Worm (Caenorhabditis elegans) whole organism, L1 larva: Measurements from ENCODE around the gene C16A11.5.

Experiments
- C34B4.2 ChIP-seq: sonication (generic microtip); optimal IDR thresholded peaks from 2 replicates; lab custom pipeline; 2017; ENCODE audit warnings: mild to moderate bottlenecking, missing genetic modification characterization, missing compliant biosample characterization
- F16B12.6 ChIP-seq: fragments of 150-350 bp; optimal IDR thresholded peaks from 2 replicates; lab custom pipeline; 2014; ENCODE audit warnings: missing biosample characterization, missing genetic modification characterization
- Y116A8C.19 ChIP-seq: sonication (generic microtip); optimal IDR thresholded peaks from 2 replicates; lab custom pipeline; 2016; ENCODE audit warnings: missing compliant biosample characterization, missing genetic modification characterization, borderline replicate concordance
- aly-2 ChIP-seq: fragments of 150-350 bp; optimal IDR thresholded peaks from 2 replicates; lab custom pipeline; 2014; ENCODE audit warnings: missing biosample characterization, missing genetic modification characterization
- blmp-1 ChIP-seq: fragments of 150-350 bp; optimal IDR thresholded peaks from 2 replicates; lab custom pipeline; 2014; ENCODE audit warnings: missing biosample characterization, missing genetic modification characterization
- ceh-63 ChIP-seq: fragments of 200-800 bp; sonication (Bioruptor generic); optimal IDR thresholded peaks from 2 replicates; lab custom pipeline; 2018; ENCODE audit warnings: mild to moderate bottlenecking, missing genetic modification characterization, missing compliant biosample characterization
- ceh-82 ChIP-seq, 3 experiments: fragments of 150-350 bp in 1 of 3; sonication (generic microtip) in 2 of 3; optimal IDR thresholded peaks; 2 replicates each; lab custom pipeline; 2014 to 2017; ENCODE audit warnings: missing biosample characterization in 3 of 3, missing genetic modification characterization in 3 of 3
- ceh-90 ChIP-seq: sonication (generic microtip); optimal IDR thresholded peaks from 2 replicates; lab custom pipeline; 2016; ENCODE audit warnings: missing genetic modification characterization, missing compliant biosample characterization
- dpl-1 ChIP-seq, 3 experiments: fragments of 150-350 bp in 2 of 3; sonication (generic microtip) in 1 of 3; optimal IDR thresholded peaks; 2 replicates each; lab custom pipeline; 2014 to 2017; ENCODE audit warnings: missing biosample characterization in 3 of 3, missing genetic modification characterization in 3 of 3, missing genetic modification reagents in 3 of 3
- efl-1 ChIP-seq, 4 experiments: fragments of 150-350 bp; optimal IDR thresholded peaks in 3 of 4; peaks in 1 of 4; 1 replicate in 1 of 4; 2 replicates in 3 of 4; lab custom pipeline; 2014; ENCODE audit warnings: missing biosample characterization in 2 of 4, missing genetic modification characterization in 2 of 4, missing genetic modification reagents in 2 of 4
- efl-3 ChIP-seq: fragments of 200-800 bp; sonication (Bioruptor generic); optimal IDR thresholded peaks from 2 replicates; lab custom pipeline; 2018; ENCODE audit warnings: mild to moderate bottlenecking, missing genetic modification characterization, missing compliant biosample characterization
- egl-13 ChIP-seq: sonication (generic microtip); optimal IDR thresholded peaks from 2 replicates; lab custom pipeline; 2016; ENCODE audit warnings: missing genotype, missing genetic modification reagents, missing genetic modification characterization, missing compliant biosample characterization
- egl-27 ChIP-seq, 2 experiments: fragments of 150-350 bp in 1 of 2; sonication (generic microtip); optimal IDR thresholded peaks; 3 replicates each; lab custom pipeline; 2017 to 2018; ENCODE audit warnings: missing biosample characterization in 2 of 2, missing genetic modification characterization in 2 of 2, missing genetic modification reagents in 2 of 2
- elt-2 ChIP-seq: sonication (generic microtip); optimal IDR thresholded peaks from 2 replicates; lab custom pipeline; 2016; ENCODE audit warnings: missing genetic modification characterization, mild to moderate bottlenecking, inconsistent platforms, missing compliant biosample characterization, missing genetic modification reagents
- ets-5 ChIP-seq: fragments of 200-800 bp; sonication (Bioruptor generic); IDR thresholded peaks from 2 replicates; pipeline ENCODE4 v1.3.6; 2022; ENCODE audit warnings: missing genetic modification characterization, missing compliant biosample characterization
- fkh-4 ChIP-seq: sonication (generic microtip); optimal IDR thresholded peaks from 2 replicates; lab custom pipeline; 2016; ENCODE audit warnings: missing compliant biosample characterization, missing genetic modification characterization, borderline replicate concordance
- fos-1 ChIP-seq: fragments of 150-350 bp; optimal IDR thresholded peaks from 2 replicates; lab custom pipeline; 2014; ENCODE audit warnings: missing biosample characterization, missing genetic modification characterization
- grh-1 ChIP-seq: fragments of 200-800 bp; sonication (Bioruptor generic); IDR thresholded peaks from 2 replicates; pipeline ENCODE4 v1.3.6; 2022; ENCODE audit warnings: missing genetic modification reagents, missing genetic modification characterization, missing compliant biosample characterization
- jun-1 ChIP-seq: fragments of 150-350 bp; optimal IDR thresholded peaks from 2 replicates; lab custom pipeline; 2014; ENCODE audit warnings: missing biosample characterization, missing genetic modification reagents, missing genetic modification characterization
- lin-14 ChIP-seq: fragments of 200-800 bp; sonication (Bioruptor generic); optimal IDR thresholded peaks from 2 replicates; lab custom pipeline; 2018; ENCODE audit warnings: mild to moderate bottlenecking, missing genetic modification characterization, moderate library complexity, missing compliant biosample characterization
- lin-39 ChIP-seq: fragments of 150-350 bp; optimal IDR thresholded peaks from 2 replicates; lab custom pipeline; 2014; ENCODE audit warnings: missing biosample characterization, missing genetic modification reagents, missing genetic modification characterization
- lir-3 ChIP-seq: sonication (generic microtip); optimal IDR thresholded peaks from 2 replicates; lab custom pipeline; 2016; ENCODE audit warnings: mild to moderate bottlenecking, missing genetic modification characterization, moderate library complexity, missing compliant biosample characterization; ENCODE audit not compliant: poor library complexity
- lsy-2 ChIP-seq, 2 experiments: fragments of 150-350 bp; optimal IDR thresholded peaks; 2 replicates each; lab custom pipeline; 2014; ENCODE audit warnings: missing biosample characterization in 2 of 2, missing genetic modification characterization in 2 of 2
- mef-2 ChIP-seq: fragments of 150-350 bp; optimal IDR thresholded peaks from 2 replicates; lab custom pipeline; 2014; ENCODE audit warnings: missing biosample characterization, missing genetic modification characterization
- mep-1 ChIP-seq: fragments of 150-350 bp; optimal IDR thresholded peaks from 2 replicates; lab custom pipeline; 2014; ENCODE audit warnings: missing biosample characterization, missing genetic modification characterization
- nhr-11 ChIP-seq: fragments of 150-350 bp; optimal IDR thresholded peaks from 2 replicates; lab custom pipeline; 2014; ENCODE audit warnings: missing biosample characterization, missing genetic modification characterization
- nhr-20 ChIP-seq: sonication (generic microtip); optimal IDR thresholded peaks from 2 replicates; lab custom pipeline; 2016; ENCODE audit warnings: mild to moderate bottlenecking, missing genetic modification characterization, missing compliant biosample characterization
- nhr-47 ChIP-seq: sonication (generic microtip); optimal IDR thresholded peaks from 2 replicates; lab custom pipeline; 2016; ENCODE audit warnings: mild to moderate bottlenecking, missing genetic modification characterization, moderate library complexity, missing compliant biosample characterization
- nhr-84 ChIP-seq: sonication (generic microtip); optimal IDR thresholded peaks from 2 replicates; lab custom pipeline; 2017; ENCODE audit warnings: missing biosample characterization, missing genetic modification characterization
- nhr-90 ChIP-seq: sonication (generic microtip); optimal IDR thresholded peaks from 2 replicates; lab custom pipeline; 2016; ENCODE audit warnings: mild to moderate bottlenecking, missing genetic modification characterization, missing compliant biosample characterization; ENCODE audit not compliant: poor library complexity
- pax-3 ChIP-seq: fragments of 200-800 bp; sonication (Bioruptor generic); optimal IDR thresholded peaks from 2 replicates; lab custom pipeline; 2018; ENCODE audit warnings: mild to moderate bottlenecking, missing genetic modification characterization, moderate library complexity, missing compliant biosample characterization
- skn-1 ChIP-seq: fragments of 150-350 bp; optimal IDR thresholded peaks from 2 replicates; lab custom pipeline; 2014; ENCODE audit warnings: missing biosample characterization, missing genetic modification characterization
- snpc-4 ChIP-seq: fragments of 150-350 bp; optimal IDR thresholded peaks from 2 replicates; lab custom pipeline; 2014; ENCODE audit warnings: missing biosample characterization, missing genetic modification characterization
- snu-23 ChIP-seq: sonication (generic microtip); optimal IDR thresholded peaks from 2 replicates; lab custom pipeline; 2016; ENCODE audit warnings: missing genetic modification characterization, missing compliant biosample characterization
- sup-37 ChIP-seq: fragments of 200-800 bp; sonication (Bioruptor generic); optimal IDR thresholded peaks from 2 replicates; lab custom pipeline; 2018; ENCODE audit warnings: mild to moderate bottlenecking, missing genetic modification characterization, missing compliant biosample characterization
- swsn-7 ChIP-seq: sonication (generic microtip); optimal IDR thresholded peaks from 2 replicates; lab custom pipeline; 2016; ENCODE audit warnings: missing genetic modification characterization, missing compliant biosample characterization
- tbx-2 ChIP-seq: sonication (generic microtip); optimal IDR thresholded peaks from 2 replicates; lab custom pipeline; 2016; ENCODE audit warnings: missing genetic modification characterization, missing compliant biosample characterization
- unc-130 ChIP-seq: fragments of 150-350 bp; optimal IDR thresholded peaks from 2 replicates; lab custom pipeline; 2017; ENCODE audit warnings: missing biosample characterization, missing genetic modification characterization, inconsistent platforms
- unc-98 ChIP-seq: fragments of 200-800 bp; sonication (Bioruptor generic); IDR thresholded peaks from 2 replicates; pipeline ENCODE4 v1.3.6; 2022; ENCODE audit warnings: missing genetic modification characterization, missing compliant biosample characterization
- xbp-1 ChIP-seq: sonication (generic microtip); optimal IDR thresholded peaks from 2 replicates; lab custom pipeline; 2016; ENCODE audit warnings: missing genetic modification characterization, missing compliant biosample characterization
- zag-1 ChIP-seq: fragments of 150-350 bp; optimal IDR thresholded peaks from 2 replicates; lab custom pipeline; 2014; ENCODE audit warnings: missing biosample characterization, missing genetic modification characterization
- ztf-11 ChIP-seq, 2 experiments: sonication (generic microtip); optimal IDR thresholded peaks; 2 replicates each; lab custom pipeline; 2016 to 2017; ENCODE audit warnings: missing genetic modification characterization in 2 of 2, missing biosample characterization in 1 of 2, missing compliant biosample characterization in 1 of 2
- ztf-4 ChIP-seq: fragments of 150-350 bp; optimal IDR thresholded peaks from 2 replicates; lab custom pipeline; 2014; ENCODE audit warnings: missing biosample characterization, missing genetic modification characterization

C16A11.5 gene

ce11 chrII:4229106-4229708 is 6.1 kb downstream of the C16A11.5 start, which contains the start of gene C16A11.3:
TSS of gene C16A11.3 (plus strand) at chrII:4229545.
- TF ChIP-seq F16B12.6 (tag; lab: Kevin White, UChicago) (no peak), C34B4.2 (tag; lab: Kevin White, UChicago) (no peak), nhr-20 (tag; lab: Kevin White, UChicago) (no peak), lir-3 (tag; lab: Kevin White, UChicago) (no peak), ceh-63 (GFP tag; lab: Kevin White, UChicago) (no peak), dpl-1 (GFP tag; optimal IDR thresholded peaks at IDR 0.05; lab: Kevin White, UChicago) (no peak), tbx-2 (tag; lab: Kevin White, UChicago) (no peak), mef-2 (no peak), zag-1 (tag; lab: Kevin White, UChicago) (no peak), unc-130 (tag; lab: Kevin White, UChicago) (no peak), snu-23 (no peak), ceh-82 (tag; optimal IDR thresholded peaks at IDR 0.05; lab: Kevin White, UChicago) (no peak), egl-13 (tag; lab: Kevin White, UChicago) (no peak), jun-1 (no peak)
- TF ChIP-seq, all 84 proteins: peak for 0

ce11 chrII:4230816-4231435 is 7.8 kb downstream of the C16A11.5 start, which contains the start of gene C16A11.10:
TSS of gene C16A11.10 (plus strand) at chrII:4231385.
- TF ChIP-seq xbp-1 (tag; lab: Kevin White, UChicago), result no peak
- no peak for TF ChIP-seq aly-2
- TF ChIP-seq fkh-4 (tag; lab: Kevin White, UChicago), result no peak
- TF ChIP-seq efl-3 (GFP tag; lab: Kevin White, UChicago), result no peak
- TF ChIP-seq sup-37 (GFP tag; lab: Kevin White, UChicago), result no peak
- no peak for TF ChIP-seq egl-27 (tag; optimal IDR thresholded peaks at IDR 0.05; lab: Kevin White, UChicago)
- TF ChIP-seq nhr-11 (tag; lab: Kevin White, UChicago), result no peak
- no peak for TF ChIP-seq snpc-4 (tag; lab: Kevin White, UChicago)
- TF ChIP-seq nhr-84 (tag; lab: Kevin White, UChicago), result no peak
- no peak for TF ChIP-seq ztf-4
- TF ChIP-seq lin-39 (tag; lab: Kevin White, UChicago), result no peak
- no peak for TF ChIP-seq nhr-20 (tag; lab: Kevin White, UChicago)

- TF ChIP-seq fos-1 (tag; lab: Kevin White, UChicago) (no peak), elt-2 (no peak), C34B4.2 (tag; lab: Kevin White, UChicago) (no peak), grh-1 (GFP tag; lab: Robert Waterston, UW) (no peak), unc-98 (GFP tag; lab: Robert Waterston, UW) (no peak), zag-1 (tag; lab: Kevin White, UChicago) (no peak), pax-3 (tag; lab: Kevin White, UChicago) (no peak), nhr-90 (no peak), Y116A8C.19 (no peak), dpl-1 (GFP tag; optimal IDR thresholded peaks at IDR 0.05; lab: Kevin White, UChicago) (no peak), unc-130 (tag; lab: Kevin White, UChicago) (no peak), lin-14 (GFP tag; lab: Kevin White, UChicago) (no peak)
These were observed 12.9 kb downstream of the C16A11.5 start, which contains the start of gene fbxc-43 for ce11 chrII:4235959-4236358. TSS of gene fbxc-43 (minus strand) at chrII:4235996.

- TF ChIP-seq ceh-82 (tag; optimal IDR thresholded peaks at IDR 0.05; lab: Kevin White, UChicago), result peak in 2 of 3 experiments; percentile 11 to 13
- TF ChIP-seq ets-5 (GFP tag; lab: Robert Waterston, UW), result no peak
- no peak for TF ChIP-seq blmp-1 (tag; lab: Kevin White, UChicago)
- TF ChIP-seq dpl-1 (GFP tag; optimal IDR thresholded peaks at IDR 0.05; lab: Kevin White, UChicago), result peak; percentile 9 to 25 (median 18)
- TF ChIP-seq swsn-7, result peak; percentile 51
- peak; percentile 41 for TF ChIP-seq snpc-4 (tag; lab: Kevin White, UChicago)
- TF ChIP-seq mep-1 (tag; lab: Kevin White, UChicago), result peak; percentile 18
- peak; percentile 31 for TF ChIP-seq skn-1
- TF ChIP-seq ceh-90 (tag; lab: Kevin White, UChicago), result no peak
- peak in 1 of 2 experiments; percentile 24 for TF ChIP-seq ztf-11 (tag; optimal IDR thresholded peaks at IDR 0.05; lab: Kevin White, UChicago)
- TF ChIP-seq tbx-2 (tag; lab: Kevin White, UChicago), result peak; percentile 33
- TF ChIP-seq nhr-20 (tag; lab: Kevin White, UChicago), result peak; percentile 34
- peak; percentile 69 for TF ChIP-seq elt-2
- TF ChIP-seq efl-1 (optimal IDR thresholded peaks at IDR 0.05; lab: Kevin White, UChicago), result peak; percentile 31 to 59
- peak; percentile 20 to 94 for TF ChIP-seq efl-1 (GFP tag; optimal IDR thresholded peaks at IDR 0.05 in 1 of 2; lab: Kevin White, UChicago)
- peak; percentile 43 for TF ChIP-seq xbp-1 (tag; lab: Kevin White, UChicago)
- no peak for TF ChIP-seq nhr-47 (tag; lab: Kevin White, UChicago)
- peak; percentile 51 to 54 for TF ChIP-seq lsy-2 (tag; optimal IDR thresholded peaks at IDR 0.05; lab: Kevin White, UChicago)
These were observed 14.7 kb downstream of the C16A11.5 start, which contains the start of the genes fbxc-44 and C16A11.2 for ce11 chrII:4237701-4238214. TSS of gene fbxc-44 (minus strand) at chrII:4237751. TSS of gene C16A11.2 (plus strand) at chrII:4238203.
